Fruit fly (Drosophila melanogaster): ENCODE measurements around the gene Acp76A.

Gene Acp76A

dm6 chr3L:19004120-19004519 is 47.7 kb downstream of the Acp76A start:
- no peak for TF ChIP-seq fd96Ca (GFP tag; IDR thresholded peaks at IDR 0.05)
- no peak for TF ChIP-seq Snoo (tag; optimal IDR thresholded peaks at IDR 0.05)
- no peak for TF ChIP-seq CG13204 (GFP tag; optimal IDR thresholded peaks at IDR 0.05)
- TF ChIP-seq CG8159 (tag; optimal IDR thresholded peaks at IDR 0.05), result no peak
- TF ChIP-seq D1 (tag; optimal IDR thresholded peaks at IDR 0.05), result no peak
- TF ChIP-seq CG15710 (tag; optimal IDR thresholded peaks at IDR 0.05), result no peak
- TF ChIP-seq CG34367 (tag; optimal IDR thresholded peaks at IDR 0.05), result no peak
- TF ChIP-seq CG12605 (GFP tag; IDR thresholded peaks at IDR 0.05), result no peak
- no peak for TF ChIP-seq CG9948 (tag; optimal IDR thresholded peaks at IDR 0.05)
- TF ChIP-seq Ets98B (GFP tag; IDR thresholded peaks at IDR 0.05), result no peak
- no peak for TF ChIP-seq CG8301 (tag; optimal IDR thresholded peaks at IDR 0.05)
- no peak for TF ChIP-seq rn (GFP tag; IDR thresholded peaks at IDR 0.05)
- TF ChIP-seq EcR (GFP tag; optimal IDR thresholded peaks at IDR 0.05), result no peak
- TF ChIP-seq CG32121 (GFP tag; IDR thresholded peaks at IDR 0.05), result no peak
- TF ChIP-seq CG17806 (tag; optimal IDR thresholded peaks at IDR 0.05), result no peak
- no peak for TF ChIP-seq gl (tag; optimal IDR thresholded peaks at IDR 0.05)

dm6 chr3L:19003220-19003619 is 48.6 kb downstream of the Acp76A start, which contains the start of gene SmydA-2:
Gene SmydA-2 (minus strand): TSS chr3L:19003252.
- TF ChIP-seq Pif1B (GFP tag; optimal IDR thresholded peaks at IDR 0.05) (no peak), CG17806 (tag; optimal IDR thresholded peaks at IDR 0.05) (no peak), CG8159 (tag; optimal IDR thresholded peaks at IDR 0.05) (no peak), EcR (GFP tag; optimal IDR thresholded peaks at IDR 0.05) (no peak), CG4496 (GFP tag; IDR thresholded peaks at IDR 0.05) (no peak), D1 (tag; optimal IDR thresholded peaks at IDR 0.05) (no peak), CG13204 (GFP tag; optimal IDR thresholded peaks at IDR 0.05) (no peak), CG8301 (tag; optimal IDR thresholded peaks at IDR 0.05) (no peak), rn (GFP tag; IDR thresholded peaks at IDR 0.05) (no peak), CG9948 (tag; optimal IDR thresholded peaks at IDR 0.05) (no peak), CG12605 (GFP tag; IDR thresholded peaks at IDR 0.05) (no peak), Pif1A (GFP tag; optimal IDR thresholded peaks at IDR 0.05) (no peak), Snoo (tag; optimal IDR thresholded peaks at IDR 0.05) (no peak), CG15710 (tag; optimal IDR thresholded peaks at IDR 0.05) (no peak), fd96Ca (GFP tag; IDR thresholded peaks at IDR 0.05) (no peak)

Data from whole organism, pupa.